Fruit fly (Drosophila melanogaster) whole organism, embryonic: ENCODE measurements around the gene flr.
A peak's percentile ranks its signal among the peaks of the same experiment; 100 is the strongest.

Experiments
- CG10274 ChIP-seq: fragments of 200-800 bp; sonication (Bioruptor generic); optimal IDR thresholded peaks from 3 replicates; lab custom pipeline; 2017; ENCODE audit warnings: missing biosample characterization, mild to moderate bottlenecking, missing genetic modification characterization
- CG11093 ChIP-seq: fragments of 200-800 bp; sonication (Bioruptor generic); IDR thresholded peaks from 3 replicates; pipeline ENCODE4 v1.3.6; 2022; ENCODE audit warnings: missing biosample characterization, missing genetic modification characterization
- CG11560 ChIP-seq: fragments of 200-800 bp; sonication (Bioruptor generic); IDR thresholded peaks from 3 replicates; pipeline ENCODE4 v1.3.6; 2022; ENCODE audit warnings: missing biosample characterization, missing genetic modification characterization
- CG12299 ChIP-seq: fragments of 200-800 bp; sonication (Bioruptor generic); optimal IDR thresholded peaks from 2 replicates; lab custom pipeline; 2018; ENCODE audit warnings: missing biosample characterization, mild to moderate bottlenecking, missing genetic modification characterization
- CG14965 ChIP-seq: fragments of 200-800 bp; sonication (Bioruptor generic); optimal IDR thresholded peaks from 2 replicates; lab custom pipeline; 2016; ENCODE audit warnings: missing biosample characterization, missing genetic modification characterization, borderline replicate concordance
- CG1647 ChIP-seq: fragments of 200-800 bp; sonication (Bioruptor generic); optimal IDR thresholded peaks from 3 replicates; lab custom pipeline; 2016; ENCODE audit warnings: missing biosample characterization, missing genetic modification characterization
- CG17186 ChIP-seq: fragments of 200-800 bp; sonication (Bioruptor generic); optimal IDR thresholded peaks from 3 replicates; lab custom pipeline; 2017; ENCODE audit warnings: missing biosample characterization, missing genetic modification reagents, missing genetic modification characterization
- CG18764 ChIP-seq: fragments of 200-800 bp; sonication (Bioruptor generic); optimal IDR thresholded peaks from 3 replicates; lab custom pipeline; 2016; ENCODE audit warnings: missing biosample characterization, missing genetic modification characterization
- CG3065 ChIP-seq: fragments of 200-800 bp; sonication (Bioruptor generic); optimal IDR thresholded peaks from 2 replicates; lab custom pipeline; 2016; ENCODE audit warnings: missing biosample characterization, missing genetic modification characterization
- CG34224 ChIP-seq: fragments of 200-800 bp; sonication (Bioruptor generic); IDR thresholded peaks from 3 replicates; pipeline ENCODE4 v1.3.6; 2022; ENCODE audit warnings: missing biosample characterization, missing genetic modification characterization; ENCODE audit not compliant: partially characterized antibody
- CG6683 ChIP-seq: fragments of 200-800 bp; sonication (Bioruptor generic); optimal IDR thresholded peaks from 2 replicates; lab custom pipeline; 2017; ENCODE audit warnings: missing biosample characterization, mild to moderate bottlenecking, missing genetic modification characterization, missing genetic modification reagents
- CG6791 ChIP-seq: fragments of 200-800 bp; sonication (Bioruptor generic); IDR thresholded peaks from 3 replicates; pipeline ENCODE4 v1.3.6; 2022; ENCODE audit warnings: missing biosample characterization, missing genetic modification characterization; ENCODE audit not compliant: partially characterized antibody
- CG7839 ChIP-seq: fragments of 200-800 bp; sonication (Bioruptor generic); optimal IDR thresholded peaks from 3 replicates; lab custom pipeline; 2018; ENCODE audit warnings: missing biosample characterization, mild to moderate bottlenecking, missing genetic modification characterization, moderate library complexity
- CG8089 ChIP-seq: fragments of 200-800 bp; sonication (Bioruptor generic); optimal IDR thresholded peaks from 3 replicates; lab custom pipeline; 2016; ENCODE audit warnings: missing biosample characterization, missing genetic modification characterization
- CG9876 ChIP-seq: fragments of 200-800 bp; sonication (Bioruptor generic); optimal IDR thresholded peaks from 2 replicates; lab custom pipeline; 2016; ENCODE audit warnings: missing biosample characterization, missing genetic modification characterization
- Ets97D ChIP-seq: fragments of 200-800 bp; sonication (Bioruptor generic); optimal IDR thresholded peaks from 3 replicates; lab custom pipeline; 2016; ENCODE audit warnings: missing biosample characterization, missing genetic modification characterization
- Fer1 ChIP-seq: fragments of 200-800 bp; sonication (Bioruptor generic); optimal IDR thresholded peaks from 2 replicates; lab custom pipeline; 2017; ENCODE audit warnings: missing biosample characterization, mild to moderate bottlenecking, missing genetic modification characterization
- Gsc ChIP-seq: fragments of 200-800 bp; sonication (Bioruptor generic); IDR thresholded peaks from 2 replicates; pipeline ENCODE4 v1.3.6; 2022; ENCODE audit warnings: missing biosample characterization, missing genetic modification characterization
- Hr39 ChIP-seq: fragments of >200 bp; optimal IDR thresholded peaks from 2 replicates; lab custom pipeline; 2017
- Rx ChIP-seq: fragments of 200-800 bp; sonication (Bioruptor generic); IDR thresholded peaks from 2 replicates; pipeline ENCODE4 v1.3.6; 2022; ENCODE audit warnings: missing biosample characterization, missing genetic modification characterization
- Stat92E ChIP-seq, 3 experiments: fragments of >200 bp in 2 of 3; fragments of 200-800 bp in 1 of 3; sonication (Bioruptor generic) in 1 of 3; optimal IDR thresholded peaks; 2 replicates each; lab custom pipeline; 2017 to 2019; ENCODE audit warnings: missing biosample characterization in 3 of 3, missing genetic modification characterization in 3 of 3, mild to moderate bottlenecking in 1 of 3, moderate library complexity in 1 of 3
- bsh ChIP-seq, 2 experiments: fragments of 200-800 bp; sonication (Bioruptor generic); optimal IDR thresholded peaks; 2 replicates each; lab custom pipeline; 2017 to 2018; ENCODE audit warnings: mild to moderate bottlenecking in 2 of 2, missing biosample characterization in 2 of 2, missing genetic modification characterization in 2 of 2, moderate library complexity in 1 of 2
- corto ChIP-seq: fragments of 200-800 bp; sonication (Bioruptor generic); optimal IDR thresholded peaks from 2 replicates; lab custom pipeline; 2016; ENCODE audit warnings: missing biosample characterization, mild to moderate bottlenecking, missing genetic modification characterization, moderate library complexity
- crol ChIP-seq: fragments of 200-800 bp; sonication (Bioruptor generic); IDR thresholded peaks from 2 replicates; pipeline ENCODE4 v1.3.6; 2022; ENCODE audit warnings: missing biosample characterization, missing genetic modification characterization
- danr ChIP-seq: fragments of 200-800 bp; sonication (Bioruptor generic); IDR thresholded peaks from 2 replicates; pipeline ENCODE4 v1.3.6; 2022; ENCODE audit warnings: missing biosample characterization, missing genetic modification characterization
- dmrt99B ChIP-seq: fragments of 200-800 bp; sonication (Bioruptor generic); optimal IDR thresholded peaks from 2 replicates; lab custom pipeline; 2018; ENCODE audit warnings: missing biosample characterization, mild to moderate bottlenecking, missing genetic modification characterization, moderate library complexity
- dysf ChIP-seq: fragments of 200-800 bp; sonication (Bioruptor generic); IDR thresholded peaks from 3 replicates; pipeline ENCODE4 v1.3.6; 2022; ENCODE audit warnings: missing biosample characterization, missing genetic modification characterization
- exex ChIP-seq: fragments of 200-800 bp; sonication (Bioruptor generic); optimal IDR thresholded peaks from 4 replicates; lab custom pipeline; 2018; ENCODE audit warnings: missing biosample characterization, mild to moderate bottlenecking, missing genetic modification characterization, moderate library complexity
- fd102C ChIP-seq: fragments of 200-800 bp; sonication (Bioruptor generic); optimal IDR thresholded peaks from 2 replicates; lab custom pipeline; 2018; ENCODE audit warnings: missing biosample characterization, mild to moderate bottlenecking, missing genetic modification characterization, moderate library complexity
- gsb ChIP-seq: fragments of 200-800 bp; sonication (Bioruptor generic); IDR thresholded peaks from 2 replicates; pipeline ENCODE4 v1.3.6; 2022; ENCODE audit warnings: missing biosample characterization, missing genetic modification characterization
- ham ChIP-seq: fragments of 200-800 bp; sonication (Bioruptor generic); IDR thresholded peaks from 2 replicates; pipeline ENCODE4 v1.3.6; 2022; ENCODE audit warnings: missing biosample characterization, missing genetic modification characterization
- ken ChIP-seq: fragments of 200-800 bp; sonication (Bioruptor generic); IDR thresholded peaks from 3 replicates; pipeline ENCODE4 v1.3.6; 2022; ENCODE audit warnings: missing biosample characterization, missing genetic modification characterization
- kni ChIP-seq: fragments of 200-800 bp; sonication (Bioruptor generic); optimal IDR thresholded peaks from 3 replicates; lab custom pipeline; 2017; ENCODE audit warnings: mild to moderate bottlenecking, missing biosample characterization, missing genetic modification reagents, missing genetic modification characterization
- lilli ChIP-seq: fragments of 200-800 bp; sonication (Bioruptor generic); optimal IDR thresholded peaks from 3 replicates; lab custom pipeline; 2016; ENCODE audit warnings: missing biosample characterization, missing genetic modification characterization
- peb ChIP-seq: fragments of 200-800 bp; sonication (Bioruptor generic); IDR thresholded peaks from 2 replicates; pipeline ENCODE4 v1.3.6; 2022; ENCODE audit warnings: missing biosample characterization, missing genetic modification characterization
- pfk ChIP-seq: fragments of 200-800 bp; sonication (Bioruptor generic); optimal IDR thresholded peaks from 2 replicates; lab custom pipeline; 2018; ENCODE audit warnings: missing biosample characterization, mild to moderate bottlenecking, missing genetic modification characterization, moderate library complexity
- row ChIP-seq: fragments of 200-800 bp; sonication (Bioruptor generic); IDR thresholded peaks from 3 replicates; pipeline ENCODE4 v1.3.6; 2022; ENCODE audit warnings: missing biosample characterization, missing genetic modification characterization
- shn ChIP-seq: fragments of 200-800 bp; sonication (Bioruptor generic); optimal IDR thresholded peaks from 3 replicates; lab custom pipeline; 2016; ENCODE audit warnings: missing biosample characterization, missing genetic modification characterization
- tio ChIP-seq: fragments of 200-800 bp; sonication (Bioruptor generic); optimal IDR thresholded peaks from 2 replicates; lab custom pipeline; 2017; ENCODE audit warnings: missing biosample characterization, missing genetic modification characterization, inconsistent platforms
- wdn ChIP-seq: fragments of 200-800 bp; sonication (Bioruptor generic); IDR thresholded peaks from 2 replicates; pipeline ENCODE4 v1.3.6; 2022; ENCODE audit warnings: missing biosample characterization, missing genetic modification characterization
- yki ChIP-seq: fragments of >200 bp; optimal IDR thresholded peaks from 3 replicates; lab custom pipeline; 2018
- zfh1 ChIP-seq: fragments of 200-800 bp; sonication (Bioruptor generic); IDR thresholded peaks from 3 replicates; pipeline ENCODE4 v1.3.6; 2022; ENCODE audit warnings: missing biosample characterization, missing genetic modification characterization

The flr gene

DNA sequence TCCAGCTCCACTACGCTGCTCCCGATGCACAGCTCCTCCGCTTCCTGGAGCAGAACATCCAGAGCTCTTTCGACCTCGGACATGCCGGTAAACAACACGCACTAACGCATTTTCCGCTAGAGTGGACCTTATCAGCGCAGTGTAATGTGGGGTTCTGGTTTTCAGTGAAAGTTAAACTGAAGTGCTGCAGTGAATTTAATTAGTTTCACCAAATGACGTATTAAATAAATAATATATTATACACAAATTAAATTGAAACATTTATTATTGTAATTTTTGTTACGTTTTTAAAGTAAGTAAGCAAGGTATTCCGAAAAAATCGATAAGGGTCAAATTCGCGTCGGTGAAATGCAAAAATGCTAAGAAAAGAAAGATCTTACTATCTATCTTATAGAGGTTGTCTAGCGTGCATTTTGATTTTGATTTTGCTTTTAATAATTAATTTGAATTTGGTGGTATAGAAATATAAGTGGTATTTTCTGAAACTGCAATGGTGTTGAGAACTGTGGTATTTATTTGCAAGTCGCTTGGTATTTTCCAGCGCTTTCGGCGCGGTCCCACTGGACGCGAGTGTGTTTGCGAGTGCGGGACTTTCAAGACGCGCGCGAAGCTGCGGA lies 37.6 kb downstream of the flr start, which contains the start of the genes JMJD7 and CG10738 (continued):
- TF ChIP-seq CG8089 (GFP tag; lab: Kevin White, UChicago) (no peak), dysf (GFP tag; lab: Robert Waterston, UW) (peak; percentile 81), CG34224 (no peak), CG12299 (tag; lab: Kevin White, UChicago) (no peak), lilli (GFP tag; lab: Kevin White, UChicago) (peak; percentile 37), CG11560 (tag; lab: Robert Waterston, UW) (no peak), CG10274 (no peak), CG6791 (GFP tag; lab: Robert Waterston, UW) (no peak), CG18764 (GFP tag; lab: Kevin White, UChicago) (peak; percentile 73), corto (GFP tag; lab: Kevin White, UChicago) (no peak), kni (GFP tag; lab: Kevin White, UChicago) (no peak), row (GFP tag; lab: Robert Waterston, UW) (peak; percentile 64), ken (GFP tag; lab: Robert Waterston, UW) (peak; percentile 69; the same call in 2 of the 3 replicates), Gsc (GFP tag; lab: Robert Waterston, UW) (no peak), CG3065 (GFP tag; lab: Kevin White, UChicago) (no peak), zfh1 (GFP tag; lab: Robert Waterston, UW) (peak; percentile 55; the same call in 1 of the 3 replicates), danr (GFP tag; lab: Robert Waterston, UW) (0 out of 2 replicates have a peak, but pooled peaks have one; percentile 30), wdn (no peak), gsb (GFP tag; lab: Robert Waterston, UW) (peak; percentile 23; the same call in 1 of the 2 replicates), CG17186 (GFP tag; lab: Kevin White, UChicago) (no peak), Stat92E (GFP tag; optimal IDR thresholded peaks at IDR 0.05; lab: Kevin White, UChicago) (no peak), crol (GFP tag; lab: Robert Waterston, UW) (no peak), Fer1 (peak; percentile 82), CG1647 (GFP tag; lab: Kevin White, UChicago) (peak; percentile 14), dmrt99B (peak; percentile 18), exex (tag; lab: Kevin White, UChicago) (no peak), CG9876 (GFP tag; lab: Kevin White, UChicago) (no peak), CG6683 (GFP tag; lab: Kevin White, UChicago) (peak; percentile 43), Rx (GFP tag; lab: Robert Waterston, UW) (peak; percentile 72), yki (lab: Kevin White, UChicago) (no peak), Ets97D (peak; percentile 16), CG14965 (GFP tag; lab: Kevin White, UChicago) (no peak), ham (GFP tag; lab: Robert Waterston, UW) (no peak), pfk (GFP tag; lab: Kevin White, UChicago) (no peak), fd102C (GFP tag; lab: Kevin White, UChicago) (no peak), CG11093 (GFP tag; lab: Robert Waterston, UW) (peak; percentile 42; the same call in 2 of the 3 replicates), peb (0 out of 2 replicates have a peak, but pooled peaks have one; percentile 41), CG7839 (tag; lab: Kevin White, UChicago) (peak; percentile 11), shn (peak; percentile 12), tio (GFP tag; lab: Kevin White, UChicago) (no peak), Hr39 (no peak), bsh (GFP tag; optimal IDR thresholded peaks at IDR 0.05; lab: Kevin White, UChicago) (peak in 1 of 2 experiments; percentile 13)
